Worm (Caenorhabditis elegans) whole organism, L2 larva: ENCODE measurements around the gene actl-1.

Experiments
- C34F6.9 ChIP-seq: fragments of 150-350 bp; optimal IDR thresholded peaks from 2 replicates; lab custom pipeline; 2014; ENCODE audit warnings: missing biosample characterization, missing genetic modification characterization
- elt-3 ChIP-seq: sonication (generic microtip); optimal IDR thresholded peaks from 2 replicates; lab custom pipeline; 2017; ENCODE audit warnings: missing biosample characterization, missing genetic modification characterization
- lin-13 ChIP-seq: fragments of 150-350 bp; optimal IDR thresholded peaks from 2 replicates; lab custom pipeline; 2014; ENCODE audit warnings: missing biosample characterization, missing genetic modification reagents, missing genetic modification characterization
- nhr-25 ChIP-seq: fragments of 150-350 bp; sonication (generic microtip); optimal IDR thresholded peaks from 3 replicates; lab custom pipeline; 2014; ENCODE audit warnings: missing biosample characterization, missing genetic modification characterization
- skn-1 ChIP-seq: sonication (generic microtip); optimal IDR thresholded peaks from 2 replicates; lab custom pipeline; 2017; ENCODE audit warnings: missing biosample characterization, missing genetic modification characterization
- ztf-4 ChIP-seq: fragments of 150-350 bp; optimal IDR thresholded peaks from 2 replicates; lab custom pipeline; 2014; ENCODE audit warnings: missing biosample characterization, missing genetic modification characterization

ce11 chrX:6533038-6533437 is 33.4 kb upstream of the actl-1 start:
- TF ChIP-seq lin-13 (no peak), skn-1 (no peak), ztf-4 (tag; lab: Kevin White, UChicago) (no peak), C34F6.9 (tag; lab: Kevin White, UChicago) (no peak), nhr-25 (no peak), elt-3 (tag; lab: Kevin White, UChicago) (no peak)
